Worm (Caenorhabditis elegans) whole organism, midembryonic: ENCODE results near the gene C17G1.14.

Experiments
- T22C8.4 ChIP-seq: fragments of 200-800 bp; sonication (Bioruptor generic); IDR thresholded peaks from 2 replicates; pipeline ENCODE4 v1.3.6; 2022; ENCODE audit warnings: missing genetic modification characterization, missing compliant biosample characterization
- ztf-23 ChIP-seq: fragments of 200-800 bp; sonication (Bioruptor generic); IDR thresholded peaks from 2 replicates; pipeline ENCODE4 v1.3.6; 2022; ENCODE audit warnings: missing genetic modification reagents, missing genetic modification characterization, missing compliant biosample characterization

- TF ChIP-seq T22C8.4 (GFP tag; lab: Robert Waterston, UW), result no peak
- 0 out of 2 replicates have a peak, but pooled peaks have one; percentile 8 for TF ChIP-seq ztf-23 (GFP tag; lab: Robert Waterston, UW)
Measured at ce11 chrX:9941379-9941778, 2.8 kb downstream of the C17G1.14 start.
